Worm (Caenorhabditis elegans): ENCODE measurements around the gene C16C8.8.

ce11 chrII:3439842-3440640 is 21.4 kb downstream of the C16C8.8 start:
- TF ChIP-seq odd-2 (tag; optimal IDR thresholded peaks at IDR 0.05): no peak
- no peak for TF ChIP-seq ceh-6 (GFP tag; optimal IDR thresholded peaks at IDR 0.05)
- TF ChIP-seq C38D4.7 (GFP tag; optimal IDR thresholded peaks at IDR 0.05): no peak
- no peak for TF ChIP-seq syd-9 (tag; optimal IDR thresholded peaks at IDR 0.05)
- no peak for TF ChIP-seq rnt-1 (tag; optimal IDR thresholded peaks at IDR 0.05)
- no peak for TF ChIP-seq Y22D7AL.16 (tag; optimal IDR thresholded peaks at IDR 0.05)
- TF ChIP-seq pha-4 (tag; optimal IDR thresholded peaks at IDR 0.05): no peak
- TF ChIP-seq nfya-1 (tag; optimal IDR thresholded peaks at IDR 0.05): no peak
- no peak for TF ChIP-seq ztf-16 (tag; optimal IDR thresholded peaks at IDR 0.05)
- no peak for TF ChIP-seq hlh-8 (tag; optimal IDR thresholded peaks at IDR 0.05)
- TF ChIP-seq ceh-14 (tag; optimal IDR thresholded peaks at IDR 0.05): no peak
- no peak for TF ChIP-seq ama-1 (optimal IDR thresholded peaks at IDR 0.05)
- TF ChIP-seq unc-55 (GFP tag; optimal IDR thresholded peaks at IDR 0.05): no peak
- no peak for TF ChIP-seq F13H6.1 (tag; optimal IDR thresholded peaks at IDR 0.05)

Measured in whole organism, late embryonic.